Worm (Caenorhabditis elegans) whole organism, L2 larva: ENCODE results near the gene C17G10.13.

Experiments used
- C34F6.9 ChIP-seq: fragments of 150-350 bp; optimal IDR thresholded peaks from 2 replicates; lab custom pipeline; 2014; ENCODE audit warnings: missing biosample characterization, missing genetic modification characterization
- R02D3.7 ChIP-seq: fragments of 150-350 bp; optimal IDR thresholded peaks from 2 replicates; lab custom pipeline; 2014; ENCODE audit warnings: missing biosample characterization, missing genetic modification characterization
- ZK546.5 ChIP-seq: sonication (generic microtip); optimal IDR thresholded peaks from 2 replicates; lab custom pipeline; 2017; ENCODE audit warnings: missing biosample characterization, missing genetic modification characterization
- alr-1 ChIP-seq: fragments of 150-350 bp; optimal IDR thresholded peaks from 2 replicates; lab custom pipeline; 2014; ENCODE audit warnings: missing biosample characterization, missing genetic modification characterization
- aly-2 ChIP-seq: fragments of 150-350 bp; optimal IDR thresholded peaks from 2 replicates; lab custom pipeline; 2014; ENCODE audit warnings: missing biosample characterization, missing genetic modification characterization
- ama-1 ChIP-seq: fragments of 150-350 bp; optimal IDR thresholded peaks from 2 replicates; lab custom pipeline; 2018; ENCODE audit warnings: inconsistent platforms
- ceh-16 ChIP-seq: fragments of 150-350 bp; optimal IDR thresholded peaks from 2 replicates; lab custom pipeline; 2014; ENCODE audit warnings: missing biosample characterization, missing genetic modification characterization
- ceh-82 ChIP-seq: fragments of 150-350 bp; optimal IDR thresholded peaks from 2 replicates; lab custom pipeline; 2014; ENCODE audit warnings: missing biosample characterization, missing genetic modification characterization
- crh-2 ChIP-seq: sonication (generic microtip); optimal IDR thresholded peaks from 2 replicates; lab custom pipeline; 2017; ENCODE audit warnings: missing biosample characterization, missing genetic modification characterization
- dmd-4 ChIP-seq: sonication (generic microtip); optimal IDR thresholded peaks from 2 replicates; lab custom pipeline; 2017; ENCODE audit warnings: missing biosample characterization, missing genetic modification characterization
- egl-27 ChIP-seq: sonication (generic microtip); optimal IDR thresholded peaks from 3 replicates; lab custom pipeline; 2017; ENCODE audit warnings: missing biosample characterization, missing genetic modification reagents, missing genetic modification characterization
- elt-1 ChIP-seq: fragments of 150-350 bp; optimal IDR thresholded peaks from 2 replicates; lab custom pipeline; 2014; ENCODE audit warnings: missing biosample characterization, missing genetic modification characterization
- elt-3 ChIP-seq: sonication (generic microtip); optimal IDR thresholded peaks from 2 replicates; lab custom pipeline; 2017; ENCODE audit warnings: missing biosample characterization, missing genetic modification characterization
- fos-1 ChIP-seq: fragments of 150-350 bp; optimal IDR thresholded peaks from 2 replicates; lab custom pipeline; 2014; ENCODE audit warnings: missing biosample characterization, missing genetic modification characterization
- gmeb-1 ChIP-seq: fragments of 150-350 bp; optimal IDR thresholded peaks from 2 replicates; lab custom pipeline; 2014; ENCODE audit warnings: missing biosample characterization, missing genetic modification characterization
- lin-39 ChIP-seq: fragments of 150-350 bp; optimal IDR thresholded peaks from 2 replicates; lab custom pipeline; 2014; ENCODE audit warnings: missing biosample characterization, missing genetic modification reagents, missing genetic modification characterization
- nhr-10 ChIP-seq: sonication (generic microtip); optimal IDR thresholded peaks from 2 replicates; lab custom pipeline; 2017; ENCODE audit warnings: missing biosample characterization, missing genetic modification characterization
- nhr-12 ChIP-seq: fragments of 150-350 bp; optimal IDR thresholded peaks from 2 replicates; lab custom pipeline; 2014; ENCODE audit warnings: missing biosample characterization, missing genetic modification characterization
- nhr-23 ChIP-seq: fragments of 150-350 bp; optimal IDR thresholded peaks from 2 replicates; lab custom pipeline; 2014; ENCODE audit warnings: missing biosample characterization, missing genetic modification reagents, missing genetic modification characterization
- nhr-25 ChIP-seq: fragments of 150-350 bp; sonication (generic microtip); optimal IDR thresholded peaks from 3 replicates; lab custom pipeline; 2014; ENCODE audit warnings: missing biosample characterization, missing genetic modification characterization
- nhr-6 ChIP-seq: fragments of 150-350 bp; optimal IDR thresholded peaks from 2 replicates; lab custom pipeline; 2014; ENCODE audit warnings: missing biosample characterization, missing genetic modification characterization
- sem-4 ChIP-seq: fragments of 150-350 bp; optimal IDR thresholded peaks from 2 replicates; lab custom pipeline; 2014; ENCODE audit warnings: missing biosample characterization, missing genetic modification reagents, missing genetic modification characterization
- skn-1 ChIP-seq: sonication (generic microtip); optimal IDR thresholded peaks from 2 replicates; lab custom pipeline; 2017; ENCODE audit warnings: missing biosample characterization, missing genetic modification characterization
- sma-3 ChIP-seq: sonication (generic microtip); optimal IDR thresholded peaks from 2 replicates; lab custom pipeline; 2016; ENCODE audit warnings: missing genetic modification reagents, missing genetic modification characterization, missing compliant biosample characterization
- sma-9 ChIP-seq, 2 experiments: fragments of 150-350 bp in 1 of 2; sonication (generic microtip) in 1 of 2; optimal IDR thresholded peaks; 2 replicates each; lab custom pipeline; 2014 to 2016; ENCODE audit warnings: missing genetic modification characterization in 2 of 2, mild to moderate bottlenecking in 1 of 2, missing biosample characterization in 1 of 2, missing compliant biosample characterization in 1 of 2, missing genetic modification reagents in 1 of 2, moderate library complexity in 1 of 2
- snpc-4 ChIP-seq: fragments of 150-350 bp; optimal IDR thresholded peaks from 2 replicates; lab custom pipeline; 2014; ENCODE audit warnings: missing biosample characterization, missing genetic modification characterization
- unc-39 ChIP-seq: fragments of 150-350 bp; optimal IDR thresholded peaks from 2 replicates; lab custom pipeline; 2014; ENCODE audit warnings: missing biosample characterization, missing genetic modification characterization
- ztf-1 ChIP-seq: fragments of 200-800 bp; sonication (Bioruptor generic); conservative IDR thresholded peaks from 2 replicates; pipeline ENCODE4 v1.3.6; 2022; ENCODE audit warnings: missing genetic modification characterization, missing compliant biosample characterization
- ztf-11 ChIP-seq: sonication (generic microtip); optimal IDR thresholded peaks from 2 replicates; lab custom pipeline; 2017; ENCODE audit warnings: missing biosample characterization, missing genetic modification characterization
- ztf-4 ChIP-seq: fragments of 150-350 bp; optimal IDR thresholded peaks from 2 replicates; lab custom pipeline; 2014; ENCODE audit warnings: missing biosample characterization, missing genetic modification characterization

C17G10.13 gene

DNA sequence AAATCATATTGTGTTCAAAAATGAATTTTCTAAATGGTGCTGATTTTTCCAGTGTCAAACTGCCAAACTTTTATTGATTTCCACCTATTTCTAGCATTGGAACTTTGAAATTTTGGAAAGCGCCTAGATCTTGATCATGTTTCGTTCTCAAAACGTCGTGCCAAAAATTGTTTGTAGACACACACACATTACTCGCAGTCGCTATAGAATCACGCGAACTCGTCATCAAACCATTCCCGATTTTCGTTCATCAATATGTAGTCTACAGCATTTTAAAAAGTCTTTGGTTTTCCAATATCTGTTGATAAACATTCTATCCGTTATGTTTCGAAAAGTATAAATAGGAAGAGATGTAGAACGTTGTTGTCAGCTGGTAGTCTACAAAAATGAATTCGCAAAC lies 19.3 kb downstream of the C17G10.13 start, which contains the start of the genes C17C3.1 and C17C3.15:
Gene C17C3.1, plus strand, starts transcription at position 301 of the 400 bp plus-strand sequence.
Gene C17C3.15, plus strand, starts transcription at position 383 of the 400 bp plus-strand sequence.
- TF ChIP-seq sma-9 (GFP tag; optimal IDR thresholded peaks at IDR 0.05; lab: Kevin White, UChicago) (peak; percentile 5), sma-9 (tag; optimal IDR thresholded peaks at IDR 0.05; lab: Kevin White, UChicago) (no peak), egl-27 (tag; lab: Kevin White, UChicago) (no peak)

DNA sequence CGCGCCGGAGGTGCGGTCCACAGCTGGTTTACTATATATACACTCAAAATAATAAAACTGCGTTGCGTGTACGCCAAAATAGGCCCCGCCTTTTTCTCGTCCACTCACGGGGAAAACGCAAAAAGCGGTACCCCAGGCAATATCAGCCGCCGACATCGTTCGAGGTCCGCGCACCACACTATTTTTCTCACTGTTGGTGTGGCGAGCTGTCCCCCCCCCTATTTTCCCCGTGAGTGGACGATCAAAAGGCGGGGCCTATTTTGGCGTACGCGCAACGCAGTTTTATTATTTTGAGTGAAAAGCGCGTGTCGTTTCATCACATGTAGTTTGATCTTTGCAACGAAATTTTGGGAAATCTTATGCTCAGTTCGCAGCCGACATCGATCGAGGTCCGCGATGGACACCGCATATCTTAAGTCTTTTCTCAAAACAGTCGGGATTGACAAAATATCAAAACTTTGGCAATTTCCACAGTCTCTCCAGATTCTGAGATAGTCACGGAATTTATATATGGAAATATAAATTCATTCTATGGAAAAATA lies 24.4 kb downstream of the C17G10.13 start:
- no peak for TF ChIP-seq ama-1
- no peak for TF ChIP-seq nhr-12
- no peak for TF ChIP-seq ztf-11 (tag; lab: Kevin White, UChicago)
- TF ChIP-seq sma-3 (GFP tag; lab: Kevin White, UChicago) = no peak
- no peak for TF ChIP-seq gmeb-1
- TF ChIP-seq nhr-23 (tag; lab: Kevin White, UChicago) = no peak
- TF ChIP-seq dmd-4 (tag; lab: Kevin White, UChicago) = no peak
- no peak for TF ChIP-seq ztf-4 (tag; lab: Kevin White, UChicago)
- TF ChIP-seq sem-4 = no peak
- no peak for TF ChIP-seq ceh-82 (tag; lab: Kevin White, UChicago)
- TF ChIP-seq alr-1 (tag; lab: Kevin White, UChicago) = no peak
- TF ChIP-seq crh-2 (tag; lab: Kevin White, UChicago) = no peak
- TF ChIP-seq, all 48 proteins: peak for 0

DNA sequence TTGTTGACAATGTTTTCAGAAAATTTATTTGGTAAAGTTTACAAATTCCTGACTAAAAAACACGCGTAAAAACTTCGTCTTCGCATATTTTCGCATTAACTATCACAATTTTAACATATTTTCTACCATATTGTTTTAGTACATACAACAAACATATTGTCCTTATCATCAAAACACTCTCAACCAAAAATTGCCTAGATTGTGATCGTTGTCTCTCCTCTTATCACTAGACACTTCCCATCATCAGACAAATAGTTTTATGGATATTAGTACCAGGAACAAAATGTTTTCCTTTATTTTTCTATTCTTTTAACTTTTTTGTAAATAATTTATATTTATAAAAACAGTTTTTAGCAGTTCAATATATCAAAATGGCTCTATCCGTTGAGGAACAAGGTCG lies 28.2 kb downstream of the C17G10.13 start, which contains the start of gene C17C3.3:
Gene C17C3.3, plus strand, starts transcription at position 346 of the 400 bp plus-strand sequence.
- TF ChIP-seq fos-1 (tag; lab: Kevin White, UChicago) (peak; percentile 19), nhr-6 (tag; lab: Kevin White, UChicago) (no peak), C34F6.9 (no peak), sma-9 (GFP tag; optimal IDR thresholded peaks at IDR 0.05; lab: Kevin White, UChicago) (peak; percentile 17), sma-9 (tag; optimal IDR thresholded peaks at IDR 0.05; lab: Kevin White, UChicago) (no peak), ceh-16 (tag; lab: Kevin White, UChicago) (no peak), unc-39 (tag; lab: Kevin White, UChicago) (no peak), ZK546.5 (tag; lab: Kevin White, UChicago) (no peak), skn-1 (tag; lab: Kevin White, UChicago) (peak; percentile 6), snpc-4 (tag; lab: Kevin White, UChicago) (no peak), dmd-4 (tag; lab: Kevin White, UChicago) (no peak), nhr-25 (tag; lab: Kevin White, UChicago) (no peak), ceh-82 (tag; lab: Kevin White, UChicago) (no peak), nhr-10 (tag; lab: Kevin White, UChicago) (no peak), egl-27 (tag; lab: Kevin White, UChicago) (no peak)

DNA sequence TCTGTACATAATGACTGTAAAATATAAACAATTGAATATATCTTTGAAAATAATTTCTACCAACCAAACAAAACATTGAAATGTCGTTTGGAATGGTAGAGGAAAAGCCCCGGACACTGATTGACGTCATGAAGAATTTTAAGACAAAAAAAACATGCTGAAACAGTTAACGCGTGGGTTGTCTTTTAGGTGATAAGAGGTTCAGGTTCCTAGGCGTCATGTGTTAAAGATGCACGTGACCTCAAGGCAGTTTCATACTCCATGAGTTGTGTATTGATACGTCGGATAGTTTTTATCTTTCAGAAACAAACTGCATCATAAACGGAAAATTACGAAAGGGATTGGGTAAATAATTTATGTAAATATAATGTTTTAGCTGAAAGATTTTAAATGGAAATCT lies 32.5 kb downstream of the C17G10.13 start:
- TF ChIP-seq gmeb-1 (peak; percentile 38), crh-2 (tag; lab: Kevin White, UChicago) (peak; percentile 14), elt-3 (tag; lab: Kevin White, UChicago) (no peak), sma-9 (GFP tag; optimal IDR thresholded peaks at IDR 0.05; lab: Kevin White, UChicago) (peak; percentile 60), sma-9 (tag; optimal IDR thresholded peaks at IDR 0.05; lab: Kevin White, UChicago) (no peak)

DNA sequence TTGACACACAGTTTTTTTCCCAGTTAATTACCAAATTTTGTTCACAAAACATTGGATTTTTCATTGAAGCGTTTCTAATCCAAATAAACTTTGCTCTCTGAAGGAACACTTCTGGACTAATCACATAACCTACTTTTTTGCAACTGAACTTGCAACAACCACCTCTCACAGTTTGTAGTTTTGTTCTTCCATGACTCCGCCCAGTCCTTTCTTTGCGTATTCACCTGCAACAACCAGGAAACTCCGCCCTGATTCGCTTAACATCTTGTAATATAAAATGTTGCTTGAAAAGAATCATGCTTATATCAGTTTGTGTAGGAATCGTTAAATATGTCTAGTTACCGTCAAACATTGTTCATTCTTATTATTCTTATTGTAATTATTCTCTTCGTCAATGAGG lies 33.2 kb downstream of the C17G10.13 start, which contains the start of gene ins-11:
Gene ins-11, plus strand, starts transcription at position 301 of the 400 bp plus-strand sequence.
- TF ChIP-seq ztf-1 (no peak), nhr-23 (tag; lab: Kevin White, UChicago) (no peak), elt-1 (tag; lab: Kevin White, UChicago) (no peak), R02D3.7 (tag; lab: Kevin White, UChicago) (no peak)

DNA sequence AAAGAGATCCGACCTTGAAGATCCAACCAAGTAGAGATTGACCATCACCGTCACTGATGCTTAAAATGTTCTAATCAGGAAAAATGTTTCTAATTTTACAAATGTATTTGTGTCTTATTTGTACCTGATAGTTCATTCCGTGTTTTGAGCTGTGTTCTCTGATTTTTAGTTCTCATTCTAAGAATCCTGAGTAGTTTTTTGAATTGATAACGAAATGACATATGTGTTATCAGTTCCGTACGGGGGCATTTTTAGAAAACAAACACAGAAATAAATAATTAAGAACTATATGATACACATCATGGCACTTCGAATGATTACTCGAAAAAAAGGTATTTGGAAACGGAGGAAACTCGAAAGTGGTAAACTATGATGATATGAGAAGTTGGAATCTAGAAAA lies 34.1 kb downstream of the C17G10.13 start:
- TF ChIP-seq ama-1 (no peak), nhr-10 (tag; lab: Kevin White, UChicago) (no peak), alr-1 (tag; lab: Kevin White, UChicago) (no peak), crh-2 (tag; lab: Kevin White, UChicago) (no peak), gmeb-1 (no peak), C34F6.9 (no peak), aly-2 (tag; lab: Kevin White, UChicago) (no peak), lin-39 (tag; lab: Kevin White, UChicago) (no peak)
